Fruit fly (Drosophila melanogaster) whole organism, embryonic: ENCODE data around the gene mRpS31.

ENCODE experiments used
- Blimp-1 ChIP-seq: fragments of 200-800 bp; sonication (Bioruptor generic); optimal IDR thresholded peaks from 3 replicates; lab custom pipeline; 2018; ENCODE audit warnings: missing biosample characterization, missing genetic modification characterization, mild to moderate bottlenecking, moderate library complexity, missing genetic modification reagents
- CG10267 ChIP-seq: fragments of 200-800 bp; sonication (Bioruptor generic); optimal IDR thresholded peaks from 2 replicates; lab custom pipeline; 2018; ENCODE audit warnings: missing biosample characterization, mild to moderate bottlenecking, missing genetic modification characterization, moderate library complexity
- CG11560 ChIP-seq: fragments of 200-800 bp; sonication (Bioruptor generic); IDR thresholded peaks from 3 replicates; pipeline ENCODE4 v1.3.6; 2022; ENCODE audit warnings: missing biosample characterization, missing genetic modification characterization
- CG12236 ChIP-seq: fragments of 200-800 bp; sonication (Bioruptor generic); optimal IDR thresholded peaks from 2 replicates; lab custom pipeline; 2016; ENCODE audit warnings: missing biosample characterization, missing genetic modification characterization
- CG12299 ChIP-seq: fragments of 200-800 bp; sonication (Bioruptor generic); optimal IDR thresholded peaks from 2 replicates; lab custom pipeline; 2018; ENCODE audit warnings: missing biosample characterization, mild to moderate bottlenecking, missing genetic modification characterization
- CG1233 ChIP-seq: fragments of 200-800 bp; sonication (Bioruptor generic); optimal IDR thresholded peaks from 4 replicates; lab custom pipeline; 2018; ENCODE audit warnings: missing biosample characterization, mild to moderate bottlenecking, missing genetic modification characterization
- CG12391 ChIP-seq: fragments of 200-800 bp; sonication (Bioruptor generic); optimal IDR thresholded peaks from 3 replicates; lab custom pipeline; 2018; ENCODE audit warnings: missing biosample characterization, mild to moderate bottlenecking, missing genetic modification characterization, moderate library complexity
- CG12744 ChIP-seq: fragments of 200-800 bp; sonication (Bioruptor generic); optimal IDR thresholded peaks from 2 replicates; lab custom pipeline; 2016; ENCODE audit warnings: missing biosample characterization, missing genetic modification characterization
- CG15601 ChIP-seq: fragments of 200-800 bp; sonication (Bioruptor generic); optimal IDR thresholded peaks from 3 replicates; lab custom pipeline; 2019; ENCODE audit warnings: missing biosample characterization, mild to moderate bottlenecking, missing genetic modification characterization, moderate library complexity
- CG1602 ChIP-seq: fragments of 200-800 bp; sonication (Bioruptor generic); optimal IDR thresholded peaks from 3 replicates; lab custom pipeline; 2016; ENCODE audit warnings: missing biosample characterization, missing genetic modification characterization
- CG1603 ChIP-seq: fragments of 200-800 bp; sonication (Bioruptor generic); optimal IDR thresholded peaks from 2 replicates; lab custom pipeline; 2019; ENCODE audit warnings: missing biosample characterization, mild to moderate bottlenecking, missing genetic modification characterization, moderate library complexity
- CG17361 ChIP-seq: fragments of 200-800 bp; sonication (Bioruptor generic); IDR thresholded peaks from 3 replicates; pipeline ENCODE4 v1.3.6; 2022; ENCODE audit warnings: missing biosample characterization, missing genetic modification characterization
- CG17802 ChIP-seq: fragments of 200-800 bp; sonication (Bioruptor generic); optimal IDR thresholded peaks from 2 replicates; lab custom pipeline; 2018; ENCODE audit warnings: missing biosample characterization, mild to moderate bottlenecking, missing genetic modification characterization, moderate library complexity
- CG18599 ChIP-seq: fragments of 200-800 bp; sonication (Bioruptor generic); optimal IDR thresholded peaks from 3 replicates; lab custom pipeline; 2017; ENCODE audit warnings: missing biosample characterization, missing genetic modification characterization, mild to moderate bottlenecking, moderate library complexity, missing genetic modification reagents
- CG2202 ChIP-seq: fragments of 200-800 bp; sonication (Bioruptor generic); optimal IDR thresholded peaks from 2 replicates; lab custom pipeline; 2018; ENCODE audit warnings: missing biosample characterization, mild to moderate bottlenecking, missing genetic modification characterization
- CG2712 ChIP-seq: fragments of 200-800 bp; optimal IDR thresholded peaks from 3 replicates; lab custom pipeline; 2019; ENCODE audit warnings: missing biosample characterization, mild to moderate bottlenecking, missing genetic modification characterization, moderate library complexity
- CG4707 ChIP-seq: fragments of 200-800 bp; sonication (Bioruptor generic); optimal IDR thresholded peaks from 2 replicates; lab custom pipeline; 2018; ENCODE audit warnings: missing biosample characterization, mild to moderate bottlenecking, missing genetic modification characterization, moderate library complexity
- CG7556 ChIP-seq: fragments of 200-800 bp; sonication (Bioruptor generic); optimal IDR thresholded peaks from 2 replicates; lab custom pipeline; 2017; ENCODE audit warnings: missing biosample characterization, mild to moderate bottlenecking, missing genetic modification characterization
- CG7839 ChIP-seq: fragments of 200-800 bp; sonication (Bioruptor generic); optimal IDR thresholded peaks from 3 replicates; lab custom pipeline; 2018; ENCODE audit warnings: missing biosample characterization, mild to moderate bottlenecking, missing genetic modification characterization, moderate library complexity
- CG7928 ChIP-seq: fragments of 200-800 bp; sonication (Bioruptor generic); optimal IDR thresholded peaks from 2 replicates; lab custom pipeline; 2017; ENCODE audit warnings: missing biosample characterization, mild to moderate bottlenecking, missing genetic modification characterization
- CG8388 ChIP-seq: fragments of 200-800 bp; sonication (Bioruptor generic); optimal IDR thresholded peaks from 2 replicates; lab custom pipeline; 2019; ENCODE audit warnings: missing biosample characterization, mild to moderate bottlenecking, missing genetic modification characterization, moderate library complexity
- CG8924 ChIP-seq: fragments of 200-800 bp; optimal IDR thresholded peaks from 3 replicates; lab custom pipeline; 2019; ENCODE audit warnings: missing biosample characterization, mild to moderate bottlenecking, missing genetic modification characterization, moderate library complexity
- Chrac-16 ChIP-seq: fragments of 200-800 bp; sonication (Bioruptor generic); optimal IDR thresholded peaks from 3 replicates; lab custom pipeline; 2016; ENCODE audit warnings: missing biosample characterization, missing genetic modification characterization
- D ChIP-seq, 2 experiments: fragments of 200-800 bp in 1 of 2; fragments of >200 bp in 1 of 2; sonication (Bioruptor generic) in 1 of 2; optimal IDR thresholded peaks; 2 replicates in 1 of 2; 3 replicates in 1 of 2; lab custom pipeline; 2017; ENCODE audit warnings: mild to moderate bottlenecking in 1 of 2, missing biosample characterization in 1 of 2, missing genetic modification characterization in 1 of 2, missing genetic modification reagents in 1 of 2
- H2.0 ChIP-seq: fragments of 200-800 bp; sonication (Bioruptor generic); IDR thresholded peaks from 2 replicates; pipeline ENCODE4 v1.3.6; 2022; ENCODE audit warnings: missing biosample characterization, missing genetic modification characterization
- HLH3B ChIP-seq: fragments of 200-800 bp; sonication (Bioruptor generic); IDR thresholded peaks from 2 replicates; pipeline ENCODE4 v1.3.6; 2022; ENCODE audit warnings: missing biosample characterization, missing genetic modification characterization
- NC2α ChIP-seq: fragments of 200-800 bp; sonication (Bioruptor generic); optimal IDR thresholded peaks from 2 replicates; lab custom pipeline; 2016; ENCODE audit warnings: missing biosample characterization, missing genetic modification characterization
- Rfx ChIP-seq: fragments of 200-800 bp; sonication (Bioruptor generic); IDR thresholded peaks from 2 replicates; pipeline ENCODE4 v1.3.6; 2022; ENCODE audit warnings: missing biosample characterization, missing genetic modification characterization
- Spps ChIP-seq: fragments of 200-800 bp; sonication (Bioruptor generic); optimal IDR thresholded peaks from 2 replicates; lab custom pipeline; 2018; ENCODE audit warnings: missing biosample characterization, mild to moderate bottlenecking, missing genetic modification characterization
- TFAM ChIP-seq: fragments of 200-800 bp; sonication (Bioruptor generic); optimal IDR thresholded peaks from 2 replicates; lab custom pipeline; 2017; ENCODE audit warnings: missing biosample characterization, missing genetic modification characterization, inconsistent platforms
- Xrp1 ChIP-seq: fragments of 200-800 bp; sonication (Bioruptor generic); IDR thresholded peaks from 2 replicates; pipeline ENCODE4 v1.3.6; 2022; ENCODE audit warnings: missing biosample characterization, missing genetic modification characterization
- ash1 ChIP-seq: fragments of 200-800 bp; sonication (Bioruptor generic); optimal IDR thresholded peaks from 2 replicates; lab custom pipeline; 2018; ENCODE audit warnings: missing biosample characterization, mild to moderate bottlenecking, missing genetic modification characterization
- cg ChIP-seq: fragments of 200-800 bp; sonication (Bioruptor generic); optimal IDR thresholded peaks from 3 replicates; lab custom pipeline; 2019; ENCODE audit warnings: missing biosample characterization, mild to moderate bottlenecking, missing genetic modification characterization, moderate library complexity
- ci ChIP-seq: fragments of 200-800 bp; sonication (Bioruptor generic); IDR thresholded peaks from 3 replicates; pipeline ENCODE4 v1.3.6; 2022; ENCODE audit warnings: missing biosample characterization, missing genetic modification characterization
- exex ChIP-seq: fragments of 200-800 bp; sonication (Bioruptor generic); optimal IDR thresholded peaks from 4 replicates; lab custom pipeline; 2018; ENCODE audit warnings: missing biosample characterization, mild to moderate bottlenecking, missing genetic modification characterization, moderate library complexity
- fd64A ChIP-seq: fragments of 200-800 bp; sonication (Bioruptor generic); optimal IDR thresholded peaks from 3 replicates; lab custom pipeline; 2018; ENCODE audit warnings: missing biosample characterization, mild to moderate bottlenecking, missing genetic modification characterization
- fd96Cb ChIP-seq: fragments of 200-800 bp; sonication (Bioruptor generic); optimal IDR thresholded peaks from 2 replicates; lab custom pipeline; 2018; ENCODE audit warnings: missing biosample characterization, mild to moderate bottlenecking, missing genetic modification characterization, moderate library complexity
- gem ChIP-seq: fragments of 200-800 bp; sonication (Bioruptor generic); optimal IDR thresholded peaks from 2 replicates; lab custom pipeline; 2019; ENCODE audit warnings: missing biosample characterization, mild to moderate bottlenecking, missing genetic modification characterization, moderate library complexity
- gsb-n ChIP-seq: fragments of 200-800 bp; sonication (Bioruptor generic); optimal IDR thresholded peaks from 3 replicates; lab custom pipeline; 2018; ENCODE audit warnings: missing biosample characterization, mild to moderate bottlenecking, missing genetic modification characterization
- mam ChIP-seq: fragments of 200-800 bp; sonication (Bioruptor generic); optimal IDR thresholded peaks from 3 replicates; lab custom pipeline; 2016; ENCODE audit warnings: missing biosample characterization, missing genetic modification characterization
- nmo ChIP-seq: fragments of 200-800 bp; sonication (Bioruptor generic); optimal IDR thresholded peaks from 2 replicates; lab custom pipeline; 2018; ENCODE audit warnings: missing biosample characterization, mild to moderate bottlenecking, missing genetic modification characterization, moderate library complexity
- peb ChIP-seq: fragments of 200-800 bp; sonication (Bioruptor generic); IDR thresholded peaks from 2 replicates; pipeline ENCODE4 v1.3.6; 2022; ENCODE audit warnings: missing biosample characterization, missing genetic modification characterization
- phol ChIP-seq: fragments of 200-800 bp; sonication (Bioruptor generic); optimal IDR thresholded peaks from 3 replicates; lab custom pipeline; 2018; ENCODE audit warnings: missing biosample characterization, mild to moderate bottlenecking, missing genetic modification characterization, moderate library complexity
- prd ChIP-seq, 3 experiments: fragments of >200 bp in 2 of 3; fragments of 200-800 bp in 1 of 3; sonication (Bioruptor generic) in 1 of 3; optimal IDR thresholded peaks in 2 of 3; IDR thresholded peaks in 1 of 3; 2 replicates in 2 of 3; 3 replicates in 1 of 3; pipeline versions ENCODE4 v1.3.6 to Lab custom; 2017 to 2022; ENCODE audit warnings: missing biosample characterization in 1 of 3, missing genetic modification characterization in 1 of 3
- ranshi ChIP-seq: fragments of 200-800 bp; sonication (Bioruptor generic); IDR thresholded peaks from 2 replicates; pipeline ENCODE4 v1.3.6; 2022; ENCODE audit warnings: missing biosample characterization, missing genetic modification characterization
- row ChIP-seq: fragments of 200-800 bp; sonication (Bioruptor generic); IDR thresholded peaks from 3 replicates; pipeline ENCODE4 v1.3.6; 2022; ENCODE audit warnings: missing biosample characterization, missing genetic modification characterization
- vvl ChIP-seq: fragments of 200-800 bp; sonication (Bioruptor generic); IDR thresholded peaks from 2 replicates; pipeline ENCODE4 v1.3.6; 2022; ENCODE audit warnings: missing biosample characterization, missing genetic modification characterization

The mRpS31 gene

dm6 chr3L:16015765-16016760 lies 11.1 kb downstream of the mRpS31 start (continued):
- TF ChIP-seq CG8388 (peak; percentile 37), phol (peak; percentile 58), CG10267 (peak; percentile 67), gem (tag; lab: Kevin White, UChicago) (peak; percentile 59), CG7839 (peak; percentile 30), gsb-n (tag; lab: Kevin White, UChicago) (peak; percentile 34), Chrac-16 (no peak), CG7928 (GFP tag; lab: Kevin White, UChicago) (no peak), CG8924 (tag; lab: Kevin White, UChicago) (peak; percentile 28), H2.0 (GFP tag; lab: Robert Waterston, UW) (no peak), Spps (tag; lab: Kevin White, UChicago) (peak; percentile 35), CG11560 (tag; lab: Robert Waterston, UW) (no peak), CG1603 (tag; lab: Kevin White, UChicago) (no peak), CG15601 (peak; percentile 8), peb (no peak), CG1233 (no peak), nmo (GFP tag; lab: Kevin White, UChicago) (peak; percentile 56), CG17802 (tag; lab: Kevin White, UChicago) (no peak), D (optimal IDR thresholded peaks at IDR 0.05; lab: Kevin White, UChicago) (no peak), D (GFP tag; optimal IDR thresholded peaks at IDR 0.05; lab: Kevin White, UChicago) (peak; percentile 5)

- no peak for TF ChIP-seq Rfx (GFP tag; lab: Robert Waterston, UW)
- no peak for TF ChIP-seq CG12299 (tag; lab: Kevin White, UChicago)
- peak; percentile 36 for TF ChIP-seq Xrp1
- TF ChIP-seq HLH3B (GFP tag; lab: Robert Waterston, UW) = no peak
- TF ChIP-seq fd96Cb (tag; lab: Kevin White, UChicago) = peak; percentile 36
- TF ChIP-seq CG12744 (GFP tag; lab: Kevin White, UChicago) = no peak
- no peak for TF ChIP-seq ash1
- TF ChIP-seq CG4707 = peak; percentile 67
- TF ChIP-seq CG17361 (GFP tag; lab: Robert Waterston, UW) = peak; percentile 70; the same call in 2 of the 3 replicates
- TF ChIP-seq ci (GFP tag; lab: Robert Waterston, UW) = no peak
- peak; percentile 26 for TF ChIP-seq phol
- no peak for TF ChIP-seq ranshi
- TF ChIP-seq mam (GFP tag; lab: Kevin White, UChicago) = no peak
- no peak for TF ChIP-seq TFAM (GFP tag; lab: Kevin White, UChicago)
- peak; percentile 14 for TF ChIP-seq CG12391 (tag; lab: Kevin White, UChicago)
- peak; percentile 46 for TF ChIP-seq Blimp-1
- no peak for TF ChIP-seq CG2202 (tag; lab: Kevin White, UChicago)
- no peak for TF ChIP-seq NC2α
- no peak for TF ChIP-seq cg
- TF ChIP-seq CG18599 = no peak
- 0 out of 3 replicates have a peak, but pooled peaks have one; percentile 24 for TF ChIP-seq row (GFP tag; lab: Robert Waterston, UW)
- TF ChIP-seq fd64A (GFP tag; lab: Kevin White, UChicago) = no peak
- TF ChIP-seq vvl (GFP tag; lab: Robert Waterston, UW) = no peak
- peak; percentile 15 for TF ChIP-seq CG7556 (GFP tag; lab: Kevin White, UChicago)
- TF ChIP-seq CG12236 (GFP tag; lab: Kevin White, UChicago) = no peak
- no peak for TF ChIP-seq exex (tag; lab: Kevin White, UChicago)
- TF ChIP-seq prd (optimal IDR thresholded peaks at IDR 0.05; lab: Kevin White, UChicago) = no peak
- peak; percentile 29; the same call in 1 of the 3 replicates for TF ChIP-seq prd (GFP tag; IDR thresholded peaks at IDR 0.05; lab: Robert Waterston, UW)
- no peak for TF ChIP-seq CG1602 (GFP tag; lab: Kevin White, UChicago)
- peak; percentile 43 for TF ChIP-seq CG2712 (tag; lab: Kevin White, UChicago)
Measured at dm6 chr3L:16016911-16017310, 11.9 kb downstream of the mRpS31 start.
